Worm (Caenorhabditis elegans) whole organism, young adult: ENCODE data around the gene col-178.

Experiments
- B0019.2 ChIP-seq: fragments of 200-800 bp; sonication (Bioruptor generic); conservative IDR thresholded peaks from 2 replicates; pipeline ENCODE4 v1.3.6; 2022; ENCODE audit warnings: missing genetic modification reagents, missing genetic modification characterization, missing compliant biosample characterization
- B0336.3 ChIP-seq: fragments of 200-800 bp; sonication (Bioruptor generic); IDR thresholded peaks from 2 replicates; pipeline ENCODE4 v1.3.6; 2022; ENCODE audit warnings: missing genetic modification characterization, missing compliant biosample characterization
- C06A6.2 ChIP-seq: fragments of 200-800 bp; sonication (Bioruptor generic); conservative IDR thresholded peaks from 2 replicates; pipeline ENCODE4 v1.3.6; 2022; ENCODE audit warnings: missing genetic modification characterization, missing compliant biosample characterization
- C17E4.6 ChIP-seq: fragments of 200-800 bp; sonication (Bioruptor generic); IDR thresholded peaks from 2 replicates; pipeline ENCODE4 v1.3.6; 2022; ENCODE audit warnings: missing genetic modification reagents, missing genetic modification characterization, missing compliant biosample characterization
- D2030.7 ChIP-seq: fragments of 200-800 bp; sonication (Bioruptor generic); IDR thresholded peaks from 2 replicates; pipeline ENCODE4 v1.3.6; 2022; ENCODE audit warnings: missing genetic modification reagents, missing genetic modification characterization, missing compliant biosample characterization
- F49E8.2 ChIP-seq: sonication (generic microtip); optimal IDR thresholded peaks from 3 replicates; lab custom pipeline; 2017; ENCODE audit warnings: missing genetic modification characterization, mild to moderate bottlenecking, missing compliant biosample characterization, antibody characterized with exemption, moderate library complexity; ENCODE audit not compliant: insufficient read depth
- F57A8.1 ChIP-seq: fragments of 200-800 bp; sonication (Bioruptor generic); optimal IDR thresholded peaks from 2 replicates; lab custom pipeline; 2018; ENCODE audit warnings: mild to moderate bottlenecking, missing genetic modification characterization, moderate library complexity, missing compliant biosample characterization
- F57C9.4 ChIP-seq: sonication (generic microtip); optimal IDR thresholded peaks from 2 replicates; lab custom pipeline; 2017; ENCODE audit warnings: mild to moderate bottlenecking, missing genetic modification characterization, missing compliant biosample characterization
- T07F8.4 ChIP-seq: sonication (generic microtip); optimal IDR thresholded peaks from 2 replicates; lab custom pipeline; 2016; ENCODE audit warnings: mild to moderate bottlenecking, missing genetic modification characterization, moderate library complexity, missing compliant biosample characterization
- Y53G8AR.9 ChIP-seq: fragments of 200-800 bp; sonication (Bioruptor generic); conservative IDR thresholded peaks from 2 replicates; pipeline ENCODE4 v1.3.6; 2022; ENCODE audit warnings: missing genetic modification reagents, missing genetic modification characterization, missing compliant biosample characterization
- akir-1 ChIP-seq: fragments of 200-800 bp; sonication (Bioruptor generic); optimal IDR thresholded peaks from 2 replicates; lab custom pipeline; 2018; ENCODE audit warnings: mild to moderate bottlenecking, missing genetic modification characterization, moderate library complexity, missing compliant biosample characterization
- aptf-3 ChIP-seq: fragments of 200-800 bp; sonication (Bioruptor generic); IDR thresholded peaks from 2 replicates; pipeline ENCODE4 v1.3.6; 2022; ENCODE audit warnings: missing genetic modification characterization, missing compliant biosample characterization
- attf-5 ChIP-seq: fragments of 200-800 bp; sonication (Bioruptor generic); optimal IDR thresholded peaks from 2 replicates; lab custom pipeline; 2018; ENCODE audit warnings: mild to moderate bottlenecking, missing genetic modification characterization, missing compliant biosample characterization
- dox-1 ChIP-seq: fragments of 200-800 bp; sonication (Bioruptor generic); IDR thresholded peaks from 2 replicates; pipeline ENCODE4 v1.3.6; 2022; ENCODE audit warnings: missing genetic modification reagents, missing genetic modification characterization, missing compliant biosample characterization
- dpff-1 ChIP-seq: sonication (generic microtip); optimal IDR thresholded peaks from 2 replicates; lab custom pipeline; 2017; ENCODE audit warnings: mild to moderate bottlenecking, missing genetic modification characterization, missing compliant biosample characterization
- efl-1 ChIP-seq: fragments of 150-350 bp; optimal IDR thresholded peaks from 2 replicates; lab custom pipeline; 2014; ENCODE audit warnings: missing biosample characterization, missing genetic modification reagents, missing genetic modification characterization
- egrh-3 ChIP-seq: fragments of 200-800 bp; sonication (Bioruptor generic); IDR thresholded peaks from 2 replicates; pipeline ENCODE4 v1.3.6; 2022; ENCODE audit warnings: missing genetic modification reagents, missing genetic modification characterization, missing compliant biosample characterization
- ets-4 ChIP-seq: fragments of 200-800 bp; sonication (Bioruptor generic); optimal IDR thresholded peaks from 2 replicates; lab custom pipeline; 2018; ENCODE audit warnings: mild to moderate bottlenecking, missing genetic modification characterization, missing compliant biosample characterization
- hmg-1.2 ChIP-seq: fragments of 200-800 bp; sonication (Bioruptor generic); IDR thresholded peaks from 2 replicates; pipeline ENCODE4 v1.3.6; 2022; ENCODE audit warnings: missing genetic modification reagents, missing genetic modification characterization, missing compliant biosample characterization
- hsf-1 ChIP-seq: fragments of 200-800 bp; sonication (Bioruptor generic); IDR thresholded peaks from 2 replicates; pipeline ENCODE4 v1.3.6; 2022; ENCODE audit warnings: missing genetic modification reagents, missing genetic modification characterization, missing compliant biosample characterization
- lag-1 ChIP-seq: fragments of 200-800 bp; sonication (Bioruptor generic); IDR thresholded peaks from 2 replicates; pipeline ENCODE4 v1.3.6; 2022; ENCODE audit warnings: missing genetic modification reagents, missing genetic modification characterization, missing compliant biosample characterization
- lin-35 ChIP-seq, 3 experiments: fragments of 150-350 bp in 2 of 3; sonication (generic microtip) in 1 of 3; optimal IDR thresholded peaks; 2 replicates each; lab custom pipeline; 2014 to 2018; ENCODE audit warnings: missing biosample characterization in 3 of 3, missing genetic modification characterization in 3 of 3, missing genetic modification reagents in 3 of 3
- lin-40 ChIP-seq: sonication (generic microtip); optimal IDR thresholded peaks from 2 replicates; lab custom pipeline; 2016; ENCODE audit warnings: missing genetic modification characterization, mild to moderate bottlenecking, missing compliant biosample characterization, missing genotype, missing genetic modification reagents
- lsy-27 ChIP-seq: sonication (generic microtip); optimal IDR thresholded peaks from 2 replicates; lab custom pipeline; 2017; ENCODE audit warnings: missing genetic modification characterization, mild to moderate bottlenecking, missing compliant biosample characterization, antibody characterized with exemption, missing genotype, borderline replicate concordance; ENCODE audit not compliant: insufficient read depth
- mcd-1 ChIP-seq: fragments of 200-800 bp; sonication (Bioruptor generic); IDR thresholded peaks from 2 replicates; pipeline ENCODE4 v1.3.6; 2022; ENCODE audit warnings: missing genetic modification reagents, missing genetic modification characterization, missing compliant biosample characterization
- nfya-2 ChIP-seq: fragments of 200-800 bp; sonication (Bioruptor generic); IDR thresholded peaks from 2 replicates; pipeline ENCODE4 v1.3.6; 2022; ENCODE audit warnings: missing genetic modification reagents, missing genetic modification characterization, missing compliant biosample characterization
- nfyb-1 ChIP-seq: fragments of 200-800 bp; sonication (Bioruptor generic); IDR thresholded peaks from 2 replicates; pipeline ENCODE4 v1.3.6; 2022; ENCODE audit warnings: missing genetic modification reagents, missing genetic modification characterization, missing compliant biosample characterization
- nhr-120 ChIP-seq: fragments of 200-800 bp; sonication (Bioruptor generic); IDR thresholded peaks from 2 replicates; pipeline ENCODE4 v1.3.6; 2022; ENCODE audit warnings: missing genetic modification characterization, missing compliant biosample characterization
- pbrm-1 ChIP-seq: fragments of 200-800 bp; sonication (Bioruptor generic); IDR thresholded peaks from 2 replicates; pipeline ENCODE4 v1.3.6; 2022; ENCODE audit warnings: missing genetic modification reagents, missing genetic modification characterization, missing compliant biosample characterization
- rec-8 ChIP-seq, 2 experiments: sonication (generic microtip); optimal IDR thresholded peaks; 2 replicates each; lab custom pipeline; 2016; ENCODE audit warnings: mild to moderate bottlenecking in 2 of 2, missing genetic modification characterization in 2 of 2, missing genetic modification reagents in 2 of 2, missing genotype in 2 of 2, missing biosample characterization in 1 of 2, missing compliant biosample characterization in 1 of 2, moderate library complexity in 1 of 2
- sdz-38 ChIP-seq: sonication (generic microtip); optimal IDR thresholded peaks from 2 replicates; lab custom pipeline; 2016; ENCODE audit warnings: missing genotype, missing genetic modification characterization, missing compliant biosample characterization
- snpc-4 ChIP-seq, 5 experiments: fragments of 150-350 bp in 1 of 5; sonication (generic microtip) in 4 of 5; optimal IDR thresholded peaks; 2 replicates each; lab custom pipeline; 2014 to 2018; ENCODE audit warnings: missing genetic modification characterization in 5 of 5, missing biosample characterization in 3 of 5, antibody characterized with exemption in 2 of 5, mild to moderate bottlenecking in 2 of 5, missing compliant biosample characterization in 2 of 5, missing genotype in 2 of 5, moderate library complexity in 2 of 5, missing genetic modification reagents in 1 of 5
- somi-1 ChIP-seq: fragments of 200-800 bp; sonication (Bioruptor generic); optimal IDR thresholded peaks from 2 replicates; lab custom pipeline; 2018; ENCODE audit warnings: mild to moderate bottlenecking, missing genetic modification characterization, missing compliant biosample characterization
- unc-130 ChIP-seq: sonication (generic microtip); optimal IDR thresholded peaks from 2 replicates; lab custom pipeline; 2016; ENCODE audit warnings: missing genetic modification reagents, missing genetic modification characterization, missing compliant biosample characterization
- ztf-18 ChIP-seq: sonication (generic microtip); optimal IDR thresholded peaks from 2 replicates; lab custom pipeline; 2016; ENCODE audit warnings: missing genotype, mild to moderate bottlenecking, missing genetic modification characterization, missing compliant biosample characterization
- ztf-26 ChIP-seq: sonication (generic microtip); optimal IDR thresholded peaks from 2 replicates; lab custom pipeline; 2017; ENCODE audit warnings: missing genetic modification characterization, missing compliant biosample characterization
- ztf-3 ChIP-seq: fragments of 200-800 bp; sonication (Bioruptor generic); optimal IDR thresholded peaks from 2 replicates; lab custom pipeline; 2018; ENCODE audit warnings: mild to moderate bottlenecking, missing genetic modification characterization, missing compliant biosample characterization
- ztf-6 ChIP-seq: fragments of 200-800 bp; sonication (Bioruptor generic); IDR thresholded peaks from 2 replicates; pipeline ENCODE4 v1.3.6; 2022; ENCODE audit warnings: missing genetic modification reagents, missing genetic modification characterization, missing compliant biosample characterization

col-178 gene

DNA sequence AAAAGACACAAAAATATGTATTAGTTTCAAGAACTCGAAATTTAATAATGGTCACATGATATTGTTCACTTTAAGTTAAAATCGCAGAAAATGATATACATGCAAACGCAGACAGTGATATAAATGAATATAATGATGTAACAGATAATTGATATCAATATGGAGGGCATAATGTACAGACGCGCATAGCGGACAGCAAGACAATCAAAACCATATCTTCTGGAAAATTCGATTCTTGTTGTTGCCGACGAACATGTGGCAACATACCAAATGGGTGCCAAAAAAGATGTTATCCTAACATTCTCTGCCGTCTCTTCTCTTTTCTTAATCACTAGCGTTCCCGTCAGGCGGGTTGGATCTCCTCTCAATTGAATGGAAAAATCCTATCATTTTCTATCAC lies 8.8 kb upstream of the col-178 start:
- no peak for TF ChIP-seq lag-1
- no peak for TF ChIP-seq dpff-1
- no peak for TF ChIP-seq akir-1
- no peak for TF ChIP-seq lin-40 (tag; lab: Kevin White, UChicago)
- peak; percentile 42 for TF ChIP-seq ztf-26
- TF ChIP-seq lsy-27, result no peak
- TF ChIP-seq ets-4 (GFP tag; lab: Kevin White, UChicago), result no peak
- no peak for TF ChIP-seq ztf-3
- TF ChIP-seq sdz-38 (tag; lab: Kevin White, UChicago), result no peak
- TF ChIP-seq somi-1 (GFP tag; lab: Kevin White, UChicago), result peak; percentile 1
- peak; percentile 54; the same call in 1 of the 2 replicates for TF ChIP-seq hsf-1 (GFP tag; lab: Robert Waterston, UW)
- TF ChIP-seq B0336.3, result no peak

DNA sequence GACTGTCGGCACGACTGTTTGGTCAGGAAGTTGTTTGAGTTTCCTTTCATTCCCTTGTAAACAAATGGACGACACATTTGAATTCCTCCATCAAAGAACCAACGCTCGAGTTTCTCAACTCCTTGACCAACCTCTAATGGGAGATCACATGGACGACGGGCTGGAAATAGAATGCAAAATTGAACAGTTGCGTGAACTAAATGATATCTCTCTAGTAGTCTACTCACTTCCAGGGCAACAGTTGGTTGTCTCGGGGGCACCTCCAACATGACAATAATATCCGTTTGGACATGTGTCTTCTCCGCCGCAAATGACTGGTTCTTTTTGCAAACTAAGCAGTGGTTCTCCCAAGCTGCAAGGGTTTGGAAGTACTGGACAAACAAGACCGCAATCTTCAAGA lies 5.6 kb upstream of the col-178 start:
- TF ChIP-seq egrh-3 (GFP tag; lab: Robert Waterston, UW) (no peak), ztf-6 (no peak), nfya-2 (GFP tag; lab: Robert Waterston, UW) (no peak), snpc-4 (GFP tag; optimal IDR thresholded peaks at IDR 0.05; lab: Kevin White, UChicago) (no peak), snpc-4 (tag; optimal IDR thresholded peaks at IDR 0.05; lab: Kevin White, UChicago) (no peak), hmg-1.2 (GFP tag; lab: Robert Waterston, UW) (no peak), ztf-3 (no peak), F57C9.4 (tag; lab: Kevin White, UChicago) (no peak), T07F8.4 (tag; lab: Kevin White, UChicago) (no peak), unc-130 (no peak), aptf-3 (no peak), nhr-120 (GFP tag; lab: Robert Waterston, UW) (no peak), F49E8.2 (tag; lab: Kevin White, UChicago) (no peak), attf-5 (GFP tag; lab: Kevin White, UChicago) (no peak), efl-1 (GFP tag; lab: Kevin White, UChicago) (no peak), ztf-18 (tag; lab: Kevin White, UChicago) (no peak), C06A6.2 (GFP tag; lab: Robert Waterston, UW) (no peak), lin-35 (GFP tag; optimal IDR thresholded peaks at IDR 0.05; lab: Kevin White, UChicago) (no peak), F57A8.1 (GFP tag; lab: Kevin White, UChicago) (no peak), rec-8 (tag; optimal IDR thresholded peaks at IDR 0.05; lab: Kevin White, UChicago) (no peak)

DNA sequence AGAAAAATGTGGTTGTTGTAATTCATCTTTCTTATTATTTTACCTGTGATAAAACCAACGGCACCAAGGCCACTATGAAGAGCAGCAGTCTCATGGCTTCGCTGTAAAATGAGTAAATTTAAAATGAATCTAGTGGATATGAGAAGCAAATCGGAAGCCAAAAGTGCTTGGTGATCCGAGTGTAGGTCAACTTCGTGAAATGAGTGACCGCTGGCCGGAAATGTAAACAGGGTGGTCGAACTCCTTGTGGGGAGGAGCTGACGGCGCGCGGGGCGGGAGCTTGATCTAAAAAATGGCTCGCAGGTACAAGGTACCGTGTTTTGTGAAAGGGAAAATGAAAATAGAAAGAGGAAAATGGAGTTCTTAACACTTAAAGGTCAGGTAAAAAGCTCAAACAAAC lies 2.5 kb upstream of the col-178 start, which contains the start of gene C34F6.1:
Gene C34F6.1, minus strand, starts transcription at position 101 of the 400 bp plus-strand sequence.
- TF ChIP-seq nfyb-1 (GFP tag; lab: Robert Waterston, UW) (no peak), B0019.2 (no peak), pbrm-1 (GFP tag; lab: Robert Waterston, UW) (no peak), T07F8.4 (tag; lab: Kevin White, UChicago) (no peak), Y53G8AR.9 (GFP tag; lab: Robert Waterston, UW) (no peak), D2030.7 (no peak), mcd-1 (GFP tag; lab: Robert Waterston, UW) (no peak), dox-1 (no peak), sdz-38 (tag; lab: Kevin White, UChicago) (no peak), C17E4.6 (GFP tag; lab: Robert Waterston, UW) (no peak)
